Fruit fly (Drosophila melanogaster): ENCODE data around the gene CG32687.
A peak's percentile ranks its signal among the peaks of the same experiment; 100 is the strongest.

Gene CG32687

dm6 chrX:10478443-10479368 is 8.3 kb downstream of the CG32687 start, which contains the start of the genes CG2887 and PPP4R2r (continued):
- peak; percentile 86 for TF ChIP-seq Scr (GFP tag; IDR thresholded peaks at IDR 0.05; ENCODE audit: partially characterized antibody)
- peak; percentile 54 for TF ChIP-seq gfzf (GFP tag; optimal IDR thresholded peaks at IDR 0.05)
- TF ChIP-seq CG17186 (GFP tag; optimal IDR thresholded peaks at IDR 0.05) = peak; percentile 73
- TF ChIP-seq exex (tag; optimal IDR thresholded peaks at IDR 0.05) = peak; percentile 29
- peak; percentile 75 for TF ChIP-seq ato (GFP tag; IDR thresholded peaks at IDR 0.05; ENCODE audit: partially characterized antibody)
- TF ChIP-seq Rfx (GFP tag; IDR thresholded peaks at IDR 0.05) = peak; percentile 79
- TF ChIP-seq dan (GFP tag; IDR thresholded peaks at IDR 0.05) = no peak
- TF ChIP-seq Asciz (GFP tag; optimal IDR thresholded peaks at IDR 0.05) = no peak
- TF ChIP-seq CG10147 (GFP tag; optimal IDR thresholded peaks at IDR 0.05) = no peak
- TF ChIP-seq CG3065 (GFP tag; optimal IDR thresholded peaks at IDR 0.05) = no peak
- no peak for TF ChIP-seq CG5180 (GFP tag; optimal IDR thresholded peaks at IDR 0.05)
- no peak for TF ChIP-seq CG18262 (tag; optimal IDR thresholded peaks at IDR 0.05)
- peak; percentile 84 for TF ChIP-seq mld (GFP tag; IDR thresholded peaks at IDR 0.05; ENCODE audit: partially characterized antibody)
- peak; percentile 45 for TF ChIP-seq sug (tag; optimal IDR thresholded peaks at IDR 0.05)
- no peak for TF ChIP-seq Doc2 (GFP tag; IDR thresholded peaks at IDR 0.05)
- peak; percentile 44 for TF ChIP-seq Sin3A (optimal IDR thresholded peaks at IDR 0.05)
- TF ChIP-seq Dll (GFP tag; IDR thresholded peaks at IDR 0.05; ENCODE audit: partially characterized antibody) = peak; percentile 82
- peak; percentile 37 for TF ChIP-seq CG4617 (GFP tag; optimal IDR thresholded peaks at IDR 0.05; ENCODE audit: borderline replicate concordance)
- TF ChIP-seq CG4360 (GFP tag; IDR thresholded peaks at IDR 0.05) = 0 out of 2 replicates have a peak, but pooled peaks have one; percentile 33
- TF ChIP-seq CG2120 (GFP tag; optimal IDR thresholded peaks at IDR 0.05) = peak; percentile 54
- no peak for TF ChIP-seq CG9437 (GFP tag; optimal IDR thresholded peaks at IDR 0.05)
- TF ChIP-seq CG10267 (tag; optimal IDR thresholded peaks at IDR 0.05) = peak; percentile 66
- TF ChIP-seq CG15514 (GFP tag; optimal IDR thresholded peaks at IDR 0.05) = peak; percentile 68
- peak; percentile 95 for TF ChIP-seq CG42726 (GFP tag; IDR thresholded peaks at IDR 0.05; ENCODE audit: partially characterized antibody)
- TF ChIP-seq CG11456 (GFP tag; IDR thresholded peaks at IDR 0.05) = no peak

dm6 chrX:10474625-10475024 is 12.4 kb downstream of the CG32687 start, which contains the start of gene nocte:
TSS of gene nocte (minus strand) at chrX:10474675.
- TF ChIP-seq CG12155 (GFP tag; optimal IDR thresholded peaks at IDR 0.05) (peak; percentile 11), gro (GFP tag; optimal IDR thresholded peaks at IDR 0.05) (peak; percentile 36), bsh (GFP tag; optimal IDR thresholded peaks at IDR 0.05) (no peak), br (optimal IDR thresholded peaks at IDR 0.05) (no peak), CG6689 (GFP tag; IDR thresholded peaks at IDR 0.05) (0 out of 2 replicates have a peak, but pooled peaks have one; percentile 22), CG9797 (GFP tag; optimal IDR thresholded peaks at IDR 0.05) (peak; percentile 27), chn (GFP tag; optimal IDR thresholded peaks at IDR 0.05) (no peak), hb (GFP tag; IDR thresholded peaks at IDR 0.05; ENCODE audit: partially characterized antibody) (0 out of 3 replicates have a peak, but pooled peaks have one; percentile 37), sc (optimal IDR thresholded peaks at IDR 0.05) (no peak), sc (GFP tag; optimal IDR thresholded peaks at IDR 0.05) (no peak), Myb (GFP tag; optimal IDR thresholded peaks at IDR 0.05) (peak; percentile 16), sqz (GFP tag; optimal IDR thresholded peaks at IDR 0.05) (peak; percentile 0), CG14441 (GFP tag; IDR thresholded peaks at IDR 0.05) (no peak), Hsf (GFP tag; optimal IDR thresholded peaks at IDR 0.05) (peak; percentile 36), sug (tag; optimal IDR thresholded peaks at IDR 0.05) (peak; percentile 33), ERR (GFP tag; optimal IDR thresholded peaks at IDR 0.05) (no peak), CG17385 (GFP tag; optimal IDR thresholded peaks at IDR 0.05) (no peak), crol (GFP tag; IDR thresholded peaks at IDR 0.05) (no peak), CG30403 (GFP tag; optimal IDR thresholded peaks at IDR 0.05) (peak; percentile 21), tll (GFP tag; optimal IDR thresholded peaks at IDR 0.05) (no peak), CG6854 (GFP tag; optimal IDR thresholded peaks at IDR 0.05) (no peak), tap (tag; optimal IDR thresholded peaks at IDR 0.05) (no peak), CG2116 (GFP tag; optimal IDR thresholded peaks at IDR 0.05) (peak; percentile 88), CG9437 (GFP tag; optimal IDR thresholded peaks at IDR 0.05) (peak; percentile 73), E2f2 (GFP tag; IDR thresholded peaks at IDR 0.05) (peak; percentile 31)
